Fruit fly (Drosophila melanogaster): ENCODE results near the gene CG31678.
A peak's percentile ranks its signal among the peaks of the same experiment; 100 is the strongest.

The CG31678 gene

DNA sequence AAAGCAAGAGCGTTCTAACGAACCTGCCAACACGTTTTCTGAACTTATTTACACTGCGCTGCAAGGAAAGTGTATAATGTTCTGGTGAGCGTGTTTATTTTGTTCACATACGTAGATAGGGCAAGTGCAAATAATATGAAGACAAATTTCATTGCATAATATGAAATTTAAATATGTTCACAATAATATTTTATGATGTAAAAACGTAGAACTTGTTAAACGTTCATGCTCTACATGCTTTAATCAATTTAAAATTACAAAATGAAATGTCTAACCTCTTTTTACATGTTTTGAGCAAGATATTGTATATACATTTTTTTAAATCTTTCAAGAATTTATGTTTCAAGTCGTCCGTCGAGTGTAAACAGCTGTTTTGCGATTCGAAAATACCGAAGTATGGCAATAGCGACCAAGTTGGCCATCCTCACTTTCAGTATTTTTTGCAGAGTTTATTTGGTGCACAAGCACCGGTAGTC, 30.3 kb downstream of the CG31678 start, which contains the start of the genes phr6-4 and CG2608:
Gene phr6-4, minus strand, starts transcription at position 398 of the 476 bp plus-strand sequence.
Gene CG2608, plus strand, starts transcription at position 429 of the 476 bp plus-strand sequence.
- TF ChIP-seq NFAT (GFP tag; IDR thresholded peaks at IDR 0.05): peak; percentile 83
- TF ChIP-seq CG8924 (tag; optimal IDR thresholded peaks at IDR 0.05): peak; percentile 94
- peak; percentile 91 for TF ChIP-seq Fer2 (tag; optimal IDR thresholded peaks at IDR 0.05)
- TF ChIP-seq CG14050 (GFP tag; IDR thresholded peaks at IDR 0.05): peak; percentile 80
- TF ChIP-seq CG34224 (GFP tag; IDR thresholded peaks at IDR 0.05; ENCODE audit: partially characterized antibody): no peak
- TF ChIP-seq Camta (GFP tag; optimal IDR thresholded peaks at IDR 0.05): peak; percentile 86
- TF ChIP-seq maf-S (GFP tag; optimal IDR thresholded peaks at IDR 0.05): peak; percentile 80
- peak; percentile 73 for TF ChIP-seq H2.0 (GFP tag; IDR thresholded peaks at IDR 0.05)
- no peak for TF ChIP-seq hbn (GFP tag; IDR thresholded peaks at IDR 0.05; ENCODE audit: partially characterized antibody)
- TF ChIP-seq toy (GFP tag; IDR thresholded peaks at IDR 0.05): peak; percentile 64
- peak; percentile 49 for TF ChIP-seq CG7271 (tag; optimal IDR thresholded peaks at IDR 0.05)
- TF ChIP-seq CG14710 (tag; optimal IDR thresholded peaks at IDR 0.05): peak; percentile 94
- peak; percentile 86 for TF ChIP-seq CG9215 (GFP tag; IDR thresholded peaks at IDR 0.05)
- TF ChIP-seq pros (GFP tag; optimal IDR thresholded peaks at IDR 0.05): no peak
- TF ChIP-seq Hmr (GFP tag; optimal IDR thresholded peaks at IDR 0.05): peak; percentile 95
- TF ChIP-seq bcd (GFP tag; optimal IDR thresholded peaks at IDR 0.05): peak; percentile 92
- peak; percentile 84 for TF ChIP-seq Hmx (GFP tag; optimal IDR thresholded peaks at IDR 0.05)
- peak; percentile 90 for TF ChIP-seq CG3995 (GFP tag; optimal IDR thresholded peaks at IDR 0.05)
- TF ChIP-seq phol (tag; optimal IDR thresholded peaks at IDR 0.05): peak; percentile 95
- TF ChIP-seq CG32532 (GFP tag; IDR thresholded peaks at IDR 0.05): peak; percentile 90
- TF ChIP-seq Myb (GFP tag; optimal IDR thresholded peaks at IDR 0.05): peak; percentile 72
- TF ChIP-seq slbo (GFP tag; IDR thresholded peaks at IDR 0.05): peak; percentile 92
- TF ChIP-seq CG1832 (GFP tag; optimal IDR thresholded peaks at IDR 0.05): no peak
- peak; percentile 87 for TF ChIP-seq CG15696 (tag; optimal IDR thresholded peaks at IDR 0.05)
- no peak for TF ChIP-seq sc (optimal IDR thresholded peaks at IDR 0.05)
- peak; percentile 86 for TF ChIP-seq sc (GFP tag; optimal IDR thresholded peaks at IDR 0.05)
- peak; percentile 82 for TF ChIP-seq B-H2 (GFP tag; optimal IDR thresholded peaks at IDR 0.05)
- TF ChIP-seq Poxn (GFP tag; IDR thresholded peaks at IDR 0.05): peak; percentile 65; the same call in 1 of the 2 replicates
- peak; percentile 71 for TF ChIP-seq da (GFP tag; optimal IDR thresholded peaks at IDR 0.05)
- TF ChIP-seq CTCF (GFP tag; optimal IDR thresholded peaks at IDR 0.05): peak; percentile 51
- peak; percentile 75 for TF ChIP-seq disco-r (GFP tag; optimal IDR thresholded peaks at IDR 0.05)
- TF ChIP-seq CG2889 (GFP tag; IDR thresholded peaks at IDR 0.05): peak; percentile 91
- peak; percentile 72 for TF ChIP-seq CG8089 (GFP tag; optimal IDR thresholded peaks at IDR 0.05)
- TF ChIP-seq Dll (GFP tag; IDR thresholded peaks at IDR 0.05; ENCODE audit: partially characterized antibody): no peak
- TF ChIP-seq dysf (GFP tag; IDR thresholded peaks at IDR 0.05): peak; percentile 86
- peak; percentile 92 for TF ChIP-seq Fer3 (tag; optimal IDR thresholded peaks at IDR 0.05)
- TF ChIP-seq CG3838 (GFP tag; optimal IDR thresholded peaks at IDR 0.05): peak; percentile 76
- peak; percentile 78 for TF ChIP-seq lbe (GFP tag; optimal IDR thresholded peaks at IDR 0.05)
- no peak for TF ChIP-seq CG14860 (GFP tag; IDR thresholded peaks at IDR 0.05; ENCODE audit: partially characterized antibody)
- TF ChIP-seq CG8359 (GFP tag; optimal IDR thresholded peaks at IDR 0.05; ENCODE audit: borderline replicate concordance): peak; percentile 66
- TF ChIP-seq NC2α (GFP tag; optimal IDR thresholded peaks at IDR 0.05): peak; percentile 67
- peak; percentile 93 for TF ChIP-seq Fer1 (GFP tag; optimal IDR thresholded peaks at IDR 0.05)
- peak; percentile 54 for TF ChIP-seq CG11398 (GFP tag; optimal IDR thresholded peaks at IDR 0.05)
- TF ChIP-seq ro (GFP tag; IDR thresholded peaks at IDR 0.05): 0 out of 2 replicates have a peak, but pooled peaks have one; percentile 21
- peak; percentile 87 for TF ChIP-seq CG15514 (GFP tag; optimal IDR thresholded peaks at IDR 0.05)
- peak; percentile 77 for TF ChIP-seq wek (GFP tag; optimal IDR thresholded peaks at IDR 0.05)
- TF ChIP-seq CG7963 (GFP tag; IDR thresholded peaks at IDR 0.05; ENCODE audit: partially characterized antibody): no peak
- TF ChIP-seq CG7372 (GFP tag; IDR thresholded peaks at IDR 0.05): peak; percentile 84
- peak; percentile 83 for TF ChIP-seq CG12769 (tag; optimal IDR thresholded peaks at IDR 0.05)
- TF ChIP-seq CG4820 (GFP tag; optimal IDR thresholded peaks at IDR 0.05): peak; percentile 85
- peak; percentile 69; the same call in 1 of the 3 replicates for TF ChIP-seq C15 (GFP tag; IDR thresholded peaks at IDR 0.05)

Data from whole organism, embryonic.